Worm (Caenorhabditis elegans) whole organism, L1 larva: Measurements from ENCODE around the gene cyp-33C5.

ENCODE experiments used
- ceh-82 ChIP-seq, 3 experiments: fragments of 150-350 bp in 1 of 3; sonication (generic microtip) in 2 of 3; optimal IDR thresholded peaks; 2 replicates each; lab custom pipeline; 2014 to 2017; ENCODE audit warnings: missing biosample characterization in 3 of 3, missing genetic modification characterization in 3 of 3
- ces-1 ChIP-seq: fragments of 150-350 bp; optimal IDR thresholded peaks from 2 replicates; lab custom pipeline; 2014; ENCODE audit warnings: missing biosample characterization, missing genetic modification reagents, missing genetic modification characterization
- egl-13 ChIP-seq: sonication (generic microtip); optimal IDR thresholded peaks from 2 replicates; lab custom pipeline; 2016; ENCODE audit warnings: missing genotype, missing genetic modification reagents, missing genetic modification characterization, missing compliant biosample characterization
- elt-3 ChIP-seq, 6 experiments: fragments of 150-350 bp in 1 of 6; sonication (generic microtip); optimal IDR thresholded peaks; 2 replicates each; lab custom pipeline; 2017 to 2018; ENCODE audit warnings: missing biosample characterization in 6 of 6, missing genetic modification characterization in 6 of 6, inconsistent platforms in 1 of 6
- hlh-17 ChIP-seq: fragments of 200-800 bp; sonication (Bioruptor generic); optimal IDR thresholded peaks from 2 replicates; lab custom pipeline; 2018; ENCODE audit warnings: missing genetic modification characterization, mild to moderate bottlenecking, missing compliant biosample characterization, moderate library complexity, borderline replicate concordance
- irx-1 ChIP-seq: sonication (generic microtip); optimal IDR thresholded peaks from 2 replicates; lab custom pipeline; 2016; ENCODE audit warnings: missing genetic modification characterization, missing compliant biosample characterization
- lin-15B ChIP-seq: fragments of 150-350 bp; sonication (generic microtip); optimal IDR thresholded peaks from 3 replicates; lab custom pipeline; 2014; ENCODE audit warnings: missing biosample characterization, missing genetic modification characterization
- nhr-76 ChIP-seq: sonication (generic microtip); optimal IDR thresholded peaks from 2 replicates; lab custom pipeline; 2017; ENCODE audit warnings: missing biosample characterization, missing genetic modification characterization
- nhr-77 ChIP-seq: fragments of 150-350 bp; optimal IDR thresholded peaks from 2 replicates; lab custom pipeline; 2014; ENCODE audit warnings: missing biosample characterization, missing genetic modification characterization
- nhr-90 ChIP-seq: sonication (generic microtip); optimal IDR thresholded peaks from 2 replicates; lab custom pipeline; 2016; ENCODE audit warnings: mild to moderate bottlenecking, missing genetic modification characterization, missing compliant biosample characterization; ENCODE audit not compliant: poor library complexity
- pax-3 ChIP-seq: fragments of 200-800 bp; sonication (Bioruptor generic); optimal IDR thresholded peaks from 2 replicates; lab custom pipeline; 2018; ENCODE audit warnings: mild to moderate bottlenecking, missing genetic modification characterization, moderate library complexity, missing compliant biosample characterization
- unc-62 ChIP-seq: fragments of 150-350 bp; optimal IDR thresholded peaks from 2 replicates; lab custom pipeline; 2014; ENCODE audit warnings: missing biosample characterization, missing genetic modification reagents, missing genetic modification characterization
- ztf-11 ChIP-seq, 2 experiments: sonication (generic microtip); optimal IDR thresholded peaks; 2 replicates each; lab custom pipeline; 2016 to 2017; ENCODE audit warnings: missing genetic modification characterization in 2 of 2, missing biosample characterization in 1 of 2, missing compliant biosample characterization in 1 of 2

ce11 chrV:2235848-2236247 is 9.0 kb upstream of the cyp-33C5 start, which contains the start of gene cyp-33C4:
- TF ChIP-seq ztf-11 (tag; optimal IDR thresholded peaks at IDR 0.05; lab: Kevin White, UChicago) (no peak), ceh-82 (tag; optimal IDR thresholded peaks at IDR 0.05; lab: Kevin White, UChicago) (peak in 1 of 3 experiments; percentile 20), ces-1 (GFP tag; lab: Kevin White, UChicago) (no peak), nhr-77 (no peak), unc-62 (GFP tag; lab: Kevin White, UChicago) (no peak), pax-3 (tag; lab: Kevin White, UChicago) (no peak), nhr-76 (tag; lab: Kevin White, UChicago) (no peak), hlh-17 (GFP tag; lab: Kevin White, UChicago) (no peak), elt-3 (tag; optimal IDR thresholded peaks at IDR 0.05; lab: Kevin White, UChicago) (no peak), nhr-90 (no peak), lin-15B (tag; lab: Kevin White, UChicago) (no peak), irx-1 (no peak), egl-13 (no peak)
